Fruit fly (Drosophila melanogaster) whole organism, embryonic: ENCODE data around the gene Root.

Experiments
- Bgb ChIP-seq: fragments of 200-800 bp; sonication (Bioruptor generic); IDR thresholded peaks from 2 replicates; pipeline ENCODE4 v1.3.6; 2022; ENCODE audit warnings: missing biosample characterization, missing genetic modification characterization; ENCODE audit not compliant: partially characterized antibody
- CG11560 ChIP-seq: fragments of 200-800 bp; sonication (Bioruptor generic); IDR thresholded peaks from 3 replicates; pipeline ENCODE4 v1.3.6; 2022; ENCODE audit warnings: missing biosample characterization, missing genetic modification characterization
- CG12236 ChIP-seq: fragments of 200-800 bp; sonication (Bioruptor generic); optimal IDR thresholded peaks from 2 replicates; lab custom pipeline; 2016; ENCODE audit warnings: missing biosample characterization, missing genetic modification characterization
- CG12942 ChIP-seq: fragments of 200-800 bp; sonication (Bioruptor generic); optimal IDR thresholded peaks from 3 replicates; lab custom pipeline; 2016; ENCODE audit warnings: missing biosample characterization, missing genetic modification characterization
- CG13424 ChIP-seq: fragments of 200-800 bp; sonication (Bioruptor generic); optimal IDR thresholded peaks from 2 replicates; lab custom pipeline; 2019; ENCODE audit warnings: missing biosample characterization, mild to moderate bottlenecking, missing genetic modification characterization, moderate library complexity
- CG14441 ChIP-seq: fragments of 200-800 bp; sonication (Bioruptor generic); IDR thresholded peaks from 2 replicates; pipeline ENCODE4 v1.3.6; 2022; ENCODE audit warnings: missing biosample characterization, missing genetic modification characterization
- CG14667 ChIP-seq: fragments of 200-800 bp; sonication (Bioruptor generic); IDR thresholded peaks from 2 replicates; pipeline ENCODE4 v1.3.6; 2022; ENCODE audit warnings: missing biosample characterization, missing genetic modification characterization
- CG15269 ChIP-seq: fragments of 200-800 bp; sonication (Bioruptor generic); optimal IDR thresholded peaks from 2 replicates; lab custom pipeline; 2018; ENCODE audit warnings: missing biosample characterization, mild to moderate bottlenecking, missing genetic modification characterization, moderate library complexity
- CG17829 ChIP-seq: fragments of 200-800 bp; optimal IDR thresholded peaks from 2 replicates; lab custom pipeline; 2019; ENCODE audit warnings: missing biosample characterization, mild to moderate bottlenecking, missing genetic modification characterization, moderate library complexity
- CG2116 ChIP-seq: fragments of 200-800 bp; sonication (Bioruptor generic); optimal IDR thresholded peaks from 3 replicates; lab custom pipeline; 2018; ENCODE audit warnings: missing biosample characterization, mild to moderate bottlenecking, missing genetic modification characterization
- CG2202 ChIP-seq: fragments of 200-800 bp; sonication (Bioruptor generic); optimal IDR thresholded peaks from 2 replicates; lab custom pipeline; 2018; ENCODE audit warnings: missing biosample characterization, mild to moderate bottlenecking, missing genetic modification characterization
- CG30403 ChIP-seq: fragments of 200-800 bp; sonication (Bioruptor generic); optimal IDR thresholded peaks from 3 replicates; lab custom pipeline; 2016; ENCODE audit warnings: missing biosample characterization, missing genetic modification characterization
- CG4404 ChIP-seq: fragments of 200-800 bp; sonication (Bioruptor generic); IDR thresholded peaks from 2 replicates; pipeline ENCODE4 v1.3.6; 2022; ENCODE audit warnings: missing biosample characterization, missing genetic modification characterization
- CG6254 ChIP-seq: fragments of 200-800 bp; sonication (Bioruptor generic); optimal IDR thresholded peaks from 3 replicates; lab custom pipeline; 2017; ENCODE audit warnings: mild to moderate bottlenecking, missing biosample characterization, missing genetic modification reagents, missing genetic modification characterization
- CG8359 ChIP-seq: fragments of 200-800 bp; sonication (Bioruptor generic); optimal IDR thresholded peaks from 2 replicates; lab custom pipeline; 2017; ENCODE audit warnings: missing biosample characterization, mild to moderate bottlenecking, missing genetic modification characterization, borderline replicate concordance
- CG8765 ChIP-seq: fragments of 200-800 bp; sonication (Bioruptor generic); IDR thresholded peaks from 2 replicates; pipeline ENCODE4 v1.3.6; 2022; ENCODE audit warnings: missing biosample characterization, missing genetic modification characterization
- CrebB ChIP-seq: fragments of 200-800 bp; sonication (Bioruptor generic); optimal IDR thresholded peaks from 3 replicates; lab custom pipeline; 2018; ENCODE audit warnings: missing biosample characterization, mild to moderate bottlenecking, missing genetic modification characterization
- D19B ChIP-seq: fragments of 200-800 bp; sonication (Bioruptor generic); optimal IDR thresholded peaks from 2 replicates; lab custom pipeline; 2017; ENCODE audit warnings: missing biosample characterization, mild to moderate bottlenecking, missing genetic modification characterization
- Dip3 ChIP-seq: fragments of 200-800 bp; sonication (Bioruptor generic); optimal IDR thresholded peaks from 3 replicates; lab custom pipeline; 2016; ENCODE audit warnings: missing biosample characterization, missing genetic modification characterization
- Dll ChIP-seq: fragments of 200-800 bp; sonication (Bioruptor generic); IDR thresholded peaks from 4 replicates; pipeline ENCODE4 v1.3.6; 2022; ENCODE audit warnings: missing biosample characterization, missing genetic modification characterization; ENCODE audit not compliant: partially characterized antibody
- Doc3 ChIP-seq: fragments of 200-800 bp; sonication (Bioruptor generic); IDR thresholded peaks from 3 replicates; pipeline ENCODE4 v1.3.6; 2022; ENCODE audit warnings: missing biosample characterization, missing genetic modification characterization; ENCODE audit not compliant: partially characterized antibody
- Dref ChIP-seq: fragments of 200-800 bp; sonication (Bioruptor generic); IDR thresholded peaks from 2 replicates; pipeline ENCODE4 v1.3.6; 2022; ENCODE audit warnings: missing biosample characterization, missing genetic modification characterization
- E2f1 ChIP-seq: fragments of 200-800 bp; sonication (Bioruptor generic); IDR thresholded peaks from 2 replicates; pipeline ENCODE4 v1.3.6; 2022; ENCODE audit warnings: missing biosample characterization, missing genetic modification characterization
- E2f2 ChIP-seq: fragments of 200-800 bp; sonication (Bioruptor generic); IDR thresholded peaks from 2 replicates; pipeline ENCODE4 v1.3.6; 2022; ENCODE audit warnings: missing biosample characterization, missing genetic modification characterization
- Eip74EF ChIP-seq, 2 experiments: fragments of 200-800 bp in 1 of 2; fragments of >200 bp in 1 of 2; sonication (Bioruptor generic) in 1 of 2; optimal IDR thresholded peaks; 2 replicates each; lab custom pipeline; 2017 to 2019; ENCODE audit warnings: missing biosample characterization in 2 of 2, missing genetic modification characterization in 2 of 2, mild to moderate bottlenecking in 1 of 2, moderate library complexity in 1 of 2
- HmgD ChIP-seq: fragments of 200-800 bp; sonication (Bioruptor generic); optimal IDR thresholded peaks from 3 replicates; lab custom pipeline; 2016; ENCODE audit warnings: missing biosample characterization, missing genetic modification characterization
- MBD-R2 ChIP-seq: fragments of 200-800 bp; sonication (Bioruptor generic); IDR thresholded peaks from 2 replicates; pipeline ENCODE4 v1.3.6; 2022; ENCODE audit warnings: missing biosample characterization, missing genetic modification characterization
- NFAT ChIP-seq: fragments of 200-800 bp; sonication (Bioruptor generic); IDR thresholded peaks from 2 replicates; pipeline ENCODE4 v1.3.6; 2022; ENCODE audit warnings: missing biosample characterization, missing genetic modification characterization
- Oli ChIP-seq: fragments of 200-800 bp; sonication (Bioruptor generic); optimal IDR thresholded peaks from 2 replicates; lab custom pipeline; 2018; ENCODE audit warnings: missing biosample characterization, mild to moderate bottlenecking, missing genetic modification characterization, moderate library complexity
- Xbp1 ChIP-seq: fragments of 200-800 bp; sonication (Bioruptor generic); optimal IDR thresholded peaks from 3 replicates; lab custom pipeline; 2016; ENCODE audit warnings: missing biosample characterization, mild to moderate bottlenecking, missing genetic modification characterization
- br ChIP-seq: fragments of >200 bp; optimal IDR thresholded peaks from 2 replicates; lab custom pipeline; 2017
- cg ChIP-seq: fragments of 200-800 bp; sonication (Bioruptor generic); optimal IDR thresholded peaks from 3 replicates; lab custom pipeline; 2019; ENCODE audit warnings: missing biosample characterization, mild to moderate bottlenecking, missing genetic modification characterization, moderate library complexity
- crol ChIP-seq: fragments of 200-800 bp; sonication (Bioruptor generic); IDR thresholded peaks from 2 replicates; pipeline ENCODE4 v1.3.6; 2022; ENCODE audit warnings: missing biosample characterization, missing genetic modification characterization
- disco-r ChIP-seq: fragments of 200-800 bp; sonication (Bioruptor generic); optimal IDR thresholded peaks from 2 replicates; lab custom pipeline; 2016; ENCODE audit warnings: missing biosample characterization, missing genetic modification characterization
- dm ChIP-seq: fragments of 200-800 bp; sonication (Bioruptor generic); optimal IDR thresholded peaks from 3 replicates; lab custom pipeline; 2016; ENCODE audit warnings: missing biosample characterization, missing genetic modification characterization
- dpn ChIP-seq, 2 experiments: fragments of 200-800 bp; sonication (Bioruptor generic); optimal IDR thresholded peaks; 3 replicates each; lab custom pipeline; 2016; ENCODE audit warnings: missing biosample characterization in 2 of 2, missing genetic modification characterization in 2 of 2
- kni ChIP-seq: fragments of 200-800 bp; sonication (Bioruptor generic); optimal IDR thresholded peaks from 3 replicates; lab custom pipeline; 2017; ENCODE audit warnings: mild to moderate bottlenecking, missing biosample characterization, missing genetic modification reagents, missing genetic modification characterization
- nom ChIP-seq: fragments of 200-800 bp; sonication (Bioruptor generic); optimal IDR thresholded peaks from 2 replicates; lab custom pipeline; 2017; ENCODE audit warnings: missing biosample characterization, missing genetic modification characterization, mild to moderate bottlenecking, moderate library complexity, missing genetic modification reagents
- pb ChIP-seq: fragments of 200-800 bp; sonication (Bioruptor generic); optimal IDR thresholded peaks from 3 replicates; lab custom pipeline; 2016; ENCODE audit warnings: missing biosample characterization, missing genetic modification characterization
- pho ChIP-seq: fragments of 200-800 bp; sonication (Bioruptor generic); optimal IDR thresholded peaks from 2 replicates; lab custom pipeline; 2016; ENCODE audit warnings: missing biosample characterization, missing genetic modification characterization
- ranshi ChIP-seq: fragments of 200-800 bp; sonication (Bioruptor generic); IDR thresholded peaks from 2 replicates; pipeline ENCODE4 v1.3.6; 2022; ENCODE audit warnings: missing biosample characterization, missing genetic modification characterization
- sug ChIP-seq: fragments of 200-800 bp; optimal IDR thresholded peaks from 2 replicates; lab custom pipeline; 2019; ENCODE audit warnings: missing biosample characterization, mild to moderate bottlenecking, missing genetic modification characterization, moderate library complexity
- tgo ChIP-seq: fragments of 200-800 bp; sonication (Bioruptor generic); IDR thresholded peaks from 3 replicates; pipeline ENCODE4 v1.3.6; 2022; ENCODE audit warnings: missing biosample characterization, missing genetic modification characterization
- unc-4 ChIP-seq: fragments of 200-800 bp; sonication (Bioruptor generic); IDR thresholded peaks from 2 replicates; pipeline ENCODE4 v1.3.6; 2022; ENCODE audit warnings: missing biosample characterization, missing genetic modification characterization; ENCODE audit not compliant: partially characterized antibody
- vfl ChIP-seq: fragments of 200-800 bp; sonication (Bioruptor generic); optimal IDR thresholded peaks from 2 replicates; lab custom pipeline; 2016; ENCODE audit warnings: missing biosample characterization, missing genetic modification characterization
- wor ChIP-seq: fragments of 200-800 bp; sonication (Bioruptor generic); IDR thresholded peaks from 2 replicates; pipeline ENCODE4 v1.3.6; 2022; ENCODE audit warnings: missing biosample characterization, missing genetic modification characterization
- zen2 ChIP-seq: fragments of 200-800 bp; sonication (Bioruptor generic); IDR thresholded peaks from 3 replicates; pipeline ENCODE4 v1.3.6; 2022; ENCODE audit warnings: missing biosample characterization, missing genetic modification characterization; ENCODE audit not compliant: partially characterized antibody
- zfh2 ChIP-seq: fragments of 200-800 bp; sonication (Bioruptor generic); optimal IDR thresholded peaks from 2 replicates; lab custom pipeline; 2016; ENCODE audit warnings: missing biosample characterization, missing genetic modification characterization

The Root gene

DNA sequence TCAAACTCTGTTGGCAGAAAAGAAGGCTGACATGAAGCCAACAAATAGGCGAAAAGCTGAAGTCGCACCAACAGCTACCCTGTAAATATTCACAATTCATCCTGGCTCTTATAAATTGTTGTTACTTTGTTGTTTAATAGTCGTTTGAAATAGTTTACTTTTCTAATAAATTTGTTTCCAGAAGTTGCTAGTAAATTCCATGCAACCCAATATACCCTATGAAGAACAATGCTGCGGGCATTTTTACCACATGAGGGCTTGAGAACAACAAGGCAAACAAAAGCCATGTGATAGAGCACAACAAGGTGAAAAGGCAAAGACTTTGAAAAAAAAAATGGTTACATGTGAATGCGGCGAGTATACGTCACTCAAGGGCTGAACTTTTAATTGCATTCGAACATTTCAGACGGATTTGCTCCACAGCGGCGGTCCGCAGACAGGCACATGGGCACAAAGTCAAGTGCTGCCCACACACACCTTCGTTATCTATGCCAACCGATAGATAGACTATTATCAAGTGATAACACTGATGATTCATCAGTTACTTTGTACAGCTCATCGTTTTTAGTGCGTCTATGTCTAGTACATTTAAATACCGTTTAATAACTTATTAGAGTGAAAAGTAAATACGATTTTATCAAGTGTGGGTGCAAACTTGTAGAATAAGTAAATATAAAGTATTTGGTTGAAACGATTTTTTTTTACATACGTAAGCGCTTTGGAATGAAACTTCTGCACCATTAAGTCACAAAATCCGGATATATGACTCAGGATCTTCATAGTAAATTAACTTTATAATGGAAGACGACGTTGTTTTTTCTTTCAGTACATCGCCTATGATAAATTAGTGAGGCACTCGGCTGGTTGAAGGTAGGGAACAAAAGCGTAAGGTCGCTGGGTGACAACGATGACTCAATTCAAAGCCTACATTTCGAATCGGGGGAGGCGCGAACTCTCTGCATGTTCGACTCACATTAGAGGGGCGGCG lies 13.8 kb upstream of the Root start (continued):
- TF ChIP-seq Xbp1 (GFP tag; lab: Kevin White, UChicago) (peak; percentile 79), NFAT (GFP tag; lab: Robert Waterston, UW) (peak; percentile 74), disco-r (GFP tag; lab: Kevin White, UChicago) (peak; percentile 39), CG17829 (tag; lab: Kevin White, UChicago) (peak; percentile 73), tgo (peak; percentile 80), CG2202 (tag; lab: Kevin White, UChicago) (peak; percentile 34), CG14667 (GFP tag; lab: Robert Waterston, UW) (peak; percentile 49; the same call in 1 of the 2 replicates), CG8765 (0 out of 2 replicates have a peak, but pooled peaks have one; percentile 16), CG15269 (tag; lab: Kevin White, UChicago) (peak; percentile 84), wor (peak; percentile 61; the same call in 1 of the 2 replicates), CG30403 (peak; percentile 64), dm (peak; percentile 58), cg (GFP tag; lab: Kevin White, UChicago) (no peak), Dref (GFP tag; lab: Robert Waterston, UW) (no peak), Dll (no peak), zfh2 (GFP tag; lab: Kevin White, UChicago) (peak; percentile 76), HmgD (GFP tag; lab: Kevin White, UChicago) (no peak), Bgb (GFP tag; lab: Robert Waterston, UW) (no peak), CG11560 (tag; lab: Robert Waterston, UW) (peak; percentile 60; the same call in 2 of the 3 replicates), nom (GFP tag; lab: Kevin White, UChicago) (no peak), kni (no peak), E2f1 (peak; percentile 81), Oli (tag; lab: Kevin White, UChicago) (peak; percentile 82), crol (GFP tag; lab: Robert Waterston, UW) (no peak), pho (GFP tag; lab: Kevin White, UChicago) (peak; percentile 74), Eip74EF (GFP tag; optimal IDR thresholded peaks at IDR 0.05; lab: Kevin White, UChicago) (peak in 1 of 2 experiments; percentile 45), CG8359 (GFP tag; lab: Kevin White, UChicago) (no peak), E2f2 (peak; percentile 64), CG13424 (tag; lab: Kevin White, UChicago) (peak; percentile 70), MBD-R2 (peak; percentile 59; the same call in 1 of the 2 replicates), CG12942 (GFP tag; lab: Kevin White, UChicago) (peak; percentile 72), CG6254 (GFP tag; lab: Kevin White, UChicago) (peak; percentile 68), CG4404 (GFP tag; lab: Robert Waterston, UW) (peak; percentile 57), unc-4 (GFP tag; lab: Robert Waterston, UW) (no peak), D19B (peak; percentile 95), CG12236 (peak; percentile 33), dpn (GFP tag; optimal IDR thresholded peaks at IDR 0.05; lab: Kevin White, UChicago) (peak; percentile 82 to 83), Dip3 (GFP tag; lab: Kevin White, UChicago) (peak; percentile 66), CrebB (tag; lab: Kevin White, UChicago) (peak; percentile 37), br (lab: Kevin White, UChicago) (no peak), pb (GFP tag; lab: Kevin White, UChicago) (peak; percentile 69), ranshi (GFP tag; lab: Robert Waterston, UW) (peak; percentile 88), zen2 (no peak), sug (peak; percentile 55), CG14441 (GFP tag; lab: Robert Waterston, UW) (peak; percentile 85), Doc3 (GFP tag; lab: Robert Waterston, UW) (no peak), vfl (peak; percentile 23), CG2116 (GFP tag; lab: Kevin White, UChicago) (peak; percentile 35)
